Worm (Caenorhabditis elegans) whole organism, L1 larva: Measurements from ENCODE around the gene polh-1.
A peak's percentile ranks its signal among the peaks of the same experiment; 100 is the strongest.

Experiments
- C04F5.9 ChIP-seq: sonication (generic microtip); optimal IDR thresholded peaks from 2 replicates; lab custom pipeline; 2016; ENCODE audit warnings: missing genetic modification characterization, missing compliant biosample characterization
- C16A3.4 ChIP-seq: fragments of 150-350 bp; optimal IDR thresholded peaks from 2 replicates; lab custom pipeline; 2014; ENCODE audit warnings: missing biosample characterization, missing genetic modification characterization
- F16B12.6 ChIP-seq: fragments of 150-350 bp; optimal IDR thresholded peaks from 2 replicates; lab custom pipeline; 2014; ENCODE audit warnings: missing biosample characterization, missing genetic modification characterization
- aha-1 ChIP-seq: fragments of 150-350 bp; optimal IDR thresholded peaks from 2 replicates; lab custom pipeline; 2014; ENCODE audit warnings: missing biosample characterization, missing genetic modification characterization
- aly-2 ChIP-seq: fragments of 150-350 bp; optimal IDR thresholded peaks from 2 replicates; lab custom pipeline; 2014; ENCODE audit warnings: missing biosample characterization, missing genetic modification characterization
- ama-1 ChIP-seq: fragments of 150-350 bp; optimal IDR thresholded peaks from 2 replicates; lab custom pipeline; 2014
- blmp-1 ChIP-seq: fragments of 150-350 bp; optimal IDR thresholded peaks from 2 replicates; lab custom pipeline; 2014; ENCODE audit warnings: missing biosample characterization, missing genetic modification characterization
- ceh-8 ChIP-seq: fragments of 200-800 bp; sonication (Bioruptor generic); optimal IDR thresholded peaks from 2 replicates; lab custom pipeline; 2018; ENCODE audit warnings: mild to moderate bottlenecking, missing genetic modification characterization, moderate library complexity, missing compliant biosample characterization
- ceh-82 ChIP-seq, 3 experiments: fragments of 150-350 bp in 1 of 3; sonication (generic microtip) in 2 of 3; optimal IDR thresholded peaks; 2 replicates each; lab custom pipeline; 2014 to 2017; ENCODE audit warnings: missing biosample characterization in 3 of 3, missing genetic modification characterization in 3 of 3
- ceh-90 ChIP-seq: sonication (generic microtip); optimal IDR thresholded peaks from 2 replicates; lab custom pipeline; 2016; ENCODE audit warnings: missing genetic modification characterization, missing compliant biosample characterization
- dpl-1 ChIP-seq, 3 experiments: fragments of 150-350 bp in 2 of 3; sonication (generic microtip) in 1 of 3; optimal IDR thresholded peaks; 2 replicates each; lab custom pipeline; 2014 to 2017; ENCODE audit warnings: missing biosample characterization in 3 of 3, missing genetic modification characterization in 3 of 3, missing genetic modification reagents in 3 of 3
- dsc-1 ChIP-seq: sonication (generic microtip); optimal IDR thresholded peaks from 2 replicates; lab custom pipeline; 2016; ENCODE audit warnings: mild to moderate bottlenecking, missing genetic modification characterization, missing compliant biosample characterization
- efl-1 ChIP-seq, 4 experiments: fragments of 150-350 bp; optimal IDR thresholded peaks in 3 of 4; peaks in 1 of 4; 1 replicate in 1 of 4; 2 replicates in 3 of 4; lab custom pipeline; 2014; ENCODE audit warnings: missing biosample characterization in 2 of 4, missing genetic modification characterization in 2 of 4, missing genetic modification reagents in 2 of 4
- egl-13 ChIP-seq: sonication (generic microtip); optimal IDR thresholded peaks from 2 replicates; lab custom pipeline; 2016; ENCODE audit warnings: missing genotype, missing genetic modification reagents, missing genetic modification characterization, missing compliant biosample characterization
- elt-2 ChIP-seq: sonication (generic microtip); optimal IDR thresholded peaks from 2 replicates; lab custom pipeline; 2016; ENCODE audit warnings: missing genetic modification characterization, mild to moderate bottlenecking, inconsistent platforms, missing compliant biosample characterization, missing genetic modification reagents
- fkh-4 ChIP-seq: sonication (generic microtip); optimal IDR thresholded peaks from 2 replicates; lab custom pipeline; 2016; ENCODE audit warnings: missing compliant biosample characterization, missing genetic modification characterization, borderline replicate concordance
- fkh-8 ChIP-seq: sonication (generic microtip); optimal IDR thresholded peaks from 2 replicates; lab custom pipeline; 2016; ENCODE audit warnings: mild to moderate bottlenecking, missing genetic modification characterization, missing compliant biosample characterization
- hlh-17 ChIP-seq: fragments of 200-800 bp; sonication (Bioruptor generic); optimal IDR thresholded peaks from 2 replicates; lab custom pipeline; 2018; ENCODE audit warnings: missing genetic modification characterization, mild to moderate bottlenecking, missing compliant biosample characterization, moderate library complexity, borderline replicate concordance
- hlh-4 ChIP-seq: sonication (generic microtip); optimal IDR thresholded peaks from 2 replicates; lab custom pipeline; 2016; ENCODE audit warnings: mild to moderate bottlenecking, missing genetic modification characterization, missing compliant biosample characterization
- hpl-2 ChIP-seq: fragments of 150-350 bp; optimal IDR thresholded peaks from 2 replicates; lab custom pipeline; 2014; ENCODE audit warnings: missing biosample characterization, missing genetic modification reagents, missing genetic modification characterization
- jun-1 ChIP-seq: fragments of 150-350 bp; optimal IDR thresholded peaks from 2 replicates; lab custom pipeline; 2014; ENCODE audit warnings: missing biosample characterization, missing genetic modification reagents, missing genetic modification characterization
- lin-14 ChIP-seq: fragments of 200-800 bp; sonication (Bioruptor generic); optimal IDR thresholded peaks from 2 replicates; lab custom pipeline; 2018; ENCODE audit warnings: mild to moderate bottlenecking, missing genetic modification characterization, moderate library complexity, missing compliant biosample characterization
- lin-15B ChIP-seq: fragments of 150-350 bp; sonication (generic microtip); optimal IDR thresholded peaks from 3 replicates; lab custom pipeline; 2014; ENCODE audit warnings: missing biosample characterization, missing genetic modification characterization
- lin-35 ChIP-seq, 2 experiments: fragments of 150-350 bp; optimal IDR thresholded peaks; 2 replicates each; lab custom pipeline; 2014; ENCODE audit warnings: missing biosample characterization in 2 of 2, missing genetic modification characterization in 2 of 2, missing genetic modification reagents in 2 of 2
- lin-39 ChIP-seq: fragments of 150-350 bp; optimal IDR thresholded peaks from 2 replicates; lab custom pipeline; 2014; ENCODE audit warnings: missing biosample characterization, missing genetic modification reagents, missing genetic modification characterization
- lir-3 ChIP-seq: sonication (generic microtip); optimal IDR thresholded peaks from 2 replicates; lab custom pipeline; 2016; ENCODE audit warnings: mild to moderate bottlenecking, missing genetic modification characterization, moderate library complexity, missing compliant biosample characterization; ENCODE audit not compliant: poor library complexity
- mef-2 ChIP-seq: fragments of 150-350 bp; optimal IDR thresholded peaks from 2 replicates; lab custom pipeline; 2014; ENCODE audit warnings: missing biosample characterization, missing genetic modification characterization
- mep-1 ChIP-seq: fragments of 150-350 bp; optimal IDR thresholded peaks from 2 replicates; lab custom pipeline; 2014; ENCODE audit warnings: missing biosample characterization, missing genetic modification characterization
- nhr-11 ChIP-seq: fragments of 150-350 bp; optimal IDR thresholded peaks from 2 replicates; lab custom pipeline; 2014; ENCODE audit warnings: missing biosample characterization, missing genetic modification characterization
- nhr-19 ChIP-seq: fragments of 200-800 bp; sonication (Bioruptor generic); conservative IDR thresholded peaks from 2 replicates; pipeline ENCODE4 v1.3.6; 2022; ENCODE audit warnings: missing genetic modification characterization, missing compliant biosample characterization
- nhr-47 ChIP-seq: sonication (generic microtip); optimal IDR thresholded peaks from 2 replicates; lab custom pipeline; 2016; ENCODE audit warnings: mild to moderate bottlenecking, missing genetic modification characterization, moderate library complexity, missing compliant biosample characterization
- nhr-71 ChIP-seq: sonication (generic microtip); optimal IDR thresholded peaks from 2 replicates; lab custom pipeline; 2016; ENCODE audit warnings: mild to moderate bottlenecking, missing genetic modification characterization, moderate library complexity, missing compliant biosample characterization
- nhr-76 ChIP-seq: sonication (generic microtip); optimal IDR thresholded peaks from 2 replicates; lab custom pipeline; 2017; ENCODE audit warnings: missing biosample characterization, missing genetic modification characterization
- nhr-84 ChIP-seq: sonication (generic microtip); optimal IDR thresholded peaks from 2 replicates; lab custom pipeline; 2017; ENCODE audit warnings: missing biosample characterization, missing genetic modification characterization
- nhr-90 ChIP-seq: sonication (generic microtip); optimal IDR thresholded peaks from 2 replicates; lab custom pipeline; 2016; ENCODE audit warnings: mild to moderate bottlenecking, missing genetic modification characterization, missing compliant biosample characterization; ENCODE audit not compliant: poor library complexity
- rnt-1 ChIP-seq: sonication (generic microtip); optimal IDR thresholded peaks from 2 replicates; lab custom pipeline; 2016; ENCODE audit warnings: mild to moderate bottlenecking, missing genetic modification characterization, moderate library complexity, missing compliant biosample characterization
- skn-1 ChIP-seq: fragments of 150-350 bp; optimal IDR thresholded peaks from 2 replicates; lab custom pipeline; 2014; ENCODE audit warnings: missing biosample characterization, missing genetic modification characterization
- snu-23 ChIP-seq: sonication (generic microtip); optimal IDR thresholded peaks from 2 replicates; lab custom pipeline; 2016; ENCODE audit warnings: missing genetic modification characterization, missing compliant biosample characterization
- sox-4 ChIP-seq: sonication (generic microtip); optimal IDR thresholded peaks from 2 replicates; lab custom pipeline; 2016; ENCODE audit warnings: missing genetic modification characterization, missing compliant biosample characterization
- swsn-7 ChIP-seq: sonication (generic microtip); optimal IDR thresholded peaks from 2 replicates; lab custom pipeline; 2016; ENCODE audit warnings: missing genetic modification characterization, missing compliant biosample characterization
- tbx-2 ChIP-seq: sonication (generic microtip); optimal IDR thresholded peaks from 2 replicates; lab custom pipeline; 2016; ENCODE audit warnings: missing genetic modification characterization, missing compliant biosample characterization
- tlp-1 ChIP-seq: fragments of 150-350 bp; optimal IDR thresholded peaks from 2 replicates; lab custom pipeline; 2014; ENCODE audit warnings: missing biosample characterization, missing genetic modification characterization
- unc-62 ChIP-seq: fragments of 150-350 bp; optimal IDR thresholded peaks from 2 replicates; lab custom pipeline; 2014; ENCODE audit warnings: missing biosample characterization, missing genetic modification reagents, missing genetic modification characterization
- unc-86 ChIP-seq: sonication (generic microtip); optimal IDR thresholded peaks from 2 replicates; lab custom pipeline; 2016; ENCODE audit warnings: missing genetic modification characterization, missing compliant biosample characterization
- unc-98 ChIP-seq: fragments of 200-800 bp; sonication (Bioruptor generic); IDR thresholded peaks from 2 replicates; pipeline ENCODE4 v1.3.6; 2022; ENCODE audit warnings: missing genetic modification characterization, missing compliant biosample characterization
- zag-1 ChIP-seq: fragments of 150-350 bp; optimal IDR thresholded peaks from 2 replicates; lab custom pipeline; 2014; ENCODE audit warnings: missing biosample characterization, missing genetic modification characterization
- ztf-11 ChIP-seq, 2 experiments: sonication (generic microtip); optimal IDR thresholded peaks; 2 replicates each; lab custom pipeline; 2016 to 2017; ENCODE audit warnings: missing genetic modification characterization in 2 of 2, missing biosample characterization in 1 of 2, missing compliant biosample characterization in 1 of 2

polh-1 gene

ce11 chrIII:1921136-1921680 is 28.9 kb downstream of the polh-1 start (continued):
- TF ChIP-seq aly-2 (tag; lab: Kevin White, UChicago) (peak; percentile 80), C04F5.9 (tag; lab: Kevin White, UChicago) (peak; percentile 77), tbx-2 (tag; lab: Kevin White, UChicago) (peak; percentile 100), sox-4 (tag; lab: Kevin White, UChicago) (peak; percentile 95), rnt-1 (tag; lab: Kevin White, UChicago) (peak; percentile 91), snu-23 (GFP tag; lab: Kevin White, UChicago) (peak; percentile 98), nhr-76 (peak; percentile 29), lin-39 (tag; lab: Kevin White, UChicago) (peak; percentile 86), tlp-1 (tag; lab: Kevin White, UChicago) (no peak), dpl-1 (GFP tag; optimal IDR thresholded peaks at IDR 0.05; lab: Kevin White, UChicago) (peak; percentile 53 to 72 (median 68)), nhr-11 (tag; lab: Kevin White, UChicago) (peak; percentile 91), zag-1 (tag; lab: Kevin White, UChicago) (peak; percentile 93), mep-1 (tag; lab: Kevin White, UChicago) (peak; percentile 87), dsc-1 (peak; percentile 98), unc-86 (tag; lab: Kevin White, UChicago) (peak; percentile 100), ceh-8 (GFP tag; lab: Kevin White, UChicago) (peak; percentile 98), hpl-2 (peak; percentile 44), fkh-8 (tag; lab: Kevin White, UChicago) (peak; percentile 99), skn-1 (tag; lab: Kevin White, UChicago) (peak; percentile 87), ceh-82 (tag; optimal IDR thresholded peaks at IDR 0.05; lab: Kevin White, UChicago) (peak; percentile 46 to 81 (median 75)), ceh-90 (tag; lab: Kevin White, UChicago) (no peak), lin-14 (peak; percentile 100), blmp-1 (peak; percentile 97), lin-35 (GFP tag; optimal IDR thresholded peaks at IDR 0.05; lab: Kevin White, UChicago) (peak; percentile 69 to 85), nhr-84 (tag; lab: Kevin White, UChicago) (no peak), nhr-71 (peak; percentile 100), egl-13 (tag; lab: Kevin White, UChicago) (peak; percentile 99), jun-1 (tag; lab: Kevin White, UChicago) (peak; percentile 96), aha-1 (tag; lab: Kevin White, UChicago) (peak; percentile 93), swsn-7 (tag; lab: Kevin White, UChicago) (peak; percentile 98), efl-1 (optimal IDR thresholded peaks at IDR 0.05; lab: Kevin White, UChicago) (peak; percentile 82 to 86), efl-1 (GFP tag; optimal IDR thresholded peaks at IDR 0.05 in 1 of 2; lab: Kevin White, UChicago) (peak; percentile 57 to 97), nhr-90 (tag; lab: Kevin White, UChicago) (peak; percentile 97)

- TF ChIP-seq egl-13 (tag; lab: Kevin White, UChicago) (peak; percentile 57), lin-15B (no peak), efl-1 (optimal IDR thresholded peaks at IDR 0.05; lab: Kevin White, UChicago) (no peak), efl-1 (GFP tag; optimal IDR thresholded peaks at IDR 0.05 in 1 of 2; lab: Kevin White, UChicago) (no peak), nhr-84 (tag; lab: Kevin White, UChicago) (no peak), lir-3 (no peak), mef-2 (tag; lab: Kevin White, UChicago) (no peak), fkh-4 (no peak), hlh-4 (tag; lab: Kevin White, UChicago) (no peak), nhr-76 (no peak), tbx-2 (tag; lab: Kevin White, UChicago) (no peak), C16A3.4 (no peak), aly-2 (tag; lab: Kevin White, UChicago) (no peak), ama-1 (lab: Kevin White, UChicago) (no peak), nhr-71 (no peak), unc-62 (GFP tag; lab: Kevin White, UChicago) (no peak), nhr-11 (tag; lab: Kevin White, UChicago) (no peak), zag-1 (tag; lab: Kevin White, UChicago) (no peak), dsc-1 (peak; percentile 71), unc-98 (GFP tag; lab: Robert Waterston, UW) (no peak), sox-4 (tag; lab: Kevin White, UChicago) (peak; percentile 49), elt-2 (no peak), nhr-19 (GFP tag; lab: Robert Waterston, UW) (no peak), hlh-17 (GFP tag; lab: Kevin White, UChicago) (no peak), fkh-8 (tag; lab: Kevin White, UChicago) (peak; percentile 78), F16B12.6 (tag; lab: Kevin White, UChicago) (no peak), ztf-11 (tag; optimal IDR thresholded peaks at IDR 0.05; lab: Kevin White, UChicago) (no peak), nhr-47 (no peak), lin-39 (tag; lab: Kevin White, UChicago) (no peak), tlp-1 (tag; lab: Kevin White, UChicago) (no peak)
Observed at ce11 chrIII:1918311-1918932, 31.6 kb downstream of the polh-1 start.
